Worm (Caenorhabditis elegans) whole organism, young adult: Measurements from ENCODE around the gene F14D12.1.

Experiments
- aptf-2 ChIP-seq: fragments of 200-800 bp; sonication (Bioruptor generic); conservative IDR thresholded peaks from 2 replicates; pipeline ENCODE4 v1.3.6; 2022; ENCODE audit warnings: missing genetic modification reagents, missing genetic modification characterization, missing compliant biosample characterization
- die-1 ChIP-seq: sonication (generic microtip); optimal IDR thresholded peaks from 2 replicates; lab custom pipeline; 2016; ENCODE audit warnings: missing genotype, mild to moderate bottlenecking, missing genetic modification characterization, missing compliant biosample characterization
- fkh-3 ChIP-seq: sonication (generic microtip); optimal IDR thresholded peaks from 2 replicates; lab custom pipeline; 2016; ENCODE audit warnings: mild to moderate bottlenecking, missing genetic modification characterization, missing compliant biosample characterization
- hsf-1 ChIP-seq: fragments of 200-800 bp; sonication (Bioruptor generic); IDR thresholded peaks from 2 replicates; pipeline ENCODE4 v1.3.6; 2022; ENCODE audit warnings: missing genetic modification reagents, missing genetic modification characterization, missing compliant biosample characterization
- lir-1 ChIP-seq: fragments of 200-800 bp; sonication (Bioruptor generic); conservative IDR thresholded peaks from 2 replicates; pipeline ENCODE4 v1.3.6; 2022; ENCODE audit warnings: missing genetic modification reagents, missing genetic modification characterization, missing compliant biosample characterization

DNA sequence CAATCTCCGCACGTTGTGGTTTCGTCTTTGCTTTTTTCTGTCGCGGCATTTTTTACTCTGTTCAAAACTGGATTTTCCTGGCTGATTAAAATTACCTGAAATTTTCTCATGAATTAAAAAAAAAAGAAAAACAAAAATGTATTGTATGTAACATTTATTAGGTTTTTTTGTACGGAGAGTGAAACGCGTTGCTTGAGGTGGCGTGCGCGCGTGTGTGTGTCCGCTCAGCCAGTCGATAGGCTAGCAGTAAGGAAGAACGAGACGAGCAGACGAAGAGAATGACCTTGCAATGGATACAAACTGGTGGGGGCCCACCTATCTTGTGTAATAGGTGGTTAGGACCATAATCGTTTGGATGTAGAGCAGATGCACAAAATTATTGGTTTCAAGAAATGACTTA lies 37.7 kb downstream of the F14D12.1 start, which contains the start of gene T22B7.4:
- TF ChIP-seq aptf-2 (GFP tag; lab: Robert Waterston, UW) (no peak), die-1 (tag; lab: Kevin White, UChicago) (no peak), fkh-3 (tag; lab: Kevin White, UChicago) (no peak), hsf-1 (no peak), lir-1 (GFP tag; lab: Robert Waterston, UW) (no peak)
